Worm (Caenorhabditis elegans) whole organism, young adult: ENCODE results near the gene mbk-1.
A peak's percentile ranks its signal among the peaks of the same experiment; 100 is the strongest.

Experiments
- F49E8.2 ChIP-seq: sonication (generic microtip); optimal IDR thresholded peaks from 3 replicates; lab custom pipeline; 2017; ENCODE audit warnings: missing genetic modification characterization, mild to moderate bottlenecking, missing compliant biosample characterization, antibody characterized with exemption, moderate library complexity; ENCODE audit not compliant: insufficient read depth
- K11D2.4 ChIP-seq: fragments of 200-800 bp; sonication (Bioruptor generic); IDR thresholded peaks from 2 replicates; pipeline ENCODE4 v1.3.6; 2022; ENCODE audit warnings: missing genetic modification reagents, missing genetic modification characterization, missing compliant biosample characterization
- T07F8.4 ChIP-seq: sonication (generic microtip); optimal IDR thresholded peaks from 2 replicates; lab custom pipeline; 2016; ENCODE audit warnings: mild to moderate bottlenecking, missing genetic modification characterization, moderate library complexity, missing compliant biosample characterization
- lag-1 ChIP-seq: fragments of 200-800 bp; sonication (Bioruptor generic); IDR thresholded peaks from 2 replicates; pipeline ENCODE4 v1.3.6; 2022; ENCODE audit warnings: missing genetic modification reagents, missing genetic modification characterization, missing compliant biosample characterization
- pbrm-1 ChIP-seq: fragments of 200-800 bp; sonication (Bioruptor generic); IDR thresholded peaks from 2 replicates; pipeline ENCODE4 v1.3.6; 2022; ENCODE audit warnings: missing genetic modification reagents, missing genetic modification characterization, missing compliant biosample characterization
- unc-62 ChIP-seq: fragments of 150-350 bp; optimal IDR thresholded peaks from 2 replicates; lab custom pipeline; 2014; ENCODE audit warnings: missing biosample characterization, missing genetic modification reagents, missing genetic modification characterization

- TF ChIP-seq unc-62 (GFP tag; lab: Kevin White, UChicago) (no peak), K11D2.4 (peak; percentile 34; the same call in 1 of the 2 replicates), pbrm-1 (GFP tag; lab: Robert Waterston, UW) (no peak), T07F8.4 (no peak), lag-1 (0 out of 2 replicates have a peak, but pooled peaks have one; percentile 38), F49E8.2 (tag; lab: Kevin White, UChicago) (no peak)
Observed at ce11 chrX:14816717-14817116, 7.6 kb downstream of the mbk-1 start.
